Fruit fly (Drosophila melanogaster): Measurements from ENCODE around the gene Zcchc7.

Zcchc7 gene

DNA sequence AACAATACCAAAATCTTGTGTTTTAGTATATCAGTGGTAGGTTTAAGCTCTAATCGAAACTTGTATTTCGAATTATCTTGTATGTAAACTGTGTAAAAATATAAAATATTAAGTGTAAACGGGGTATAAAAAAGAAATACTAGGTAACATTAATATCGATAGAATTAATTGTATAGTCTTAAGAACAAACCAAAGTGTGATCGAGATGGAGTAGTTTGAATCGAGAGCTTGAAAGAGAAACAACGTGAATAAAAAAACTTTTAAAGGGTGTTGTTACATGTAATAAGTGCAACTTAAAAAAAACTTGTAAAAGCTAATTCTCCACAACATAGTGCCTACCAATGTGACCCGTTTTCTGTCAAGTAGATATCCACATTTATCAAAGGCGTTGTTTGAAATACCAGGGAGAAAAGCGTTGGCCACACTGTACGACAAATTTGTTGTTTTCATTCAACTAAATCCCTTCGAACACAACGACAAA lies 3.1 kb upstream of the Zcchc7 start, which contains the start of gene TSG101 (continued):
- TF ChIP-seq BEAF-32 (GFP tag; optimal IDR thresholded peaks at IDR 0.05) (peak; percentile 66), Dbx (GFP tag; IDR thresholded peaks at IDR 0.05) (no peak), CG13894 (tag; optimal IDR thresholded peaks at IDR 0.05) (no peak), CG10147 (GFP tag; optimal IDR thresholded peaks at IDR 0.05) (no peak), CG17612 (GFP tag; IDR thresholded peaks at IDR 0.05) (no peak), klu (GFP tag; IDR thresholded peaks at IDR 0.05) (no peak), CG11093 (GFP tag; IDR thresholded peaks at IDR 0.05) (no peak), Myb (GFP tag; optimal IDR thresholded peaks at IDR 0.05) (peak; percentile 87), CG9817 (tag; optimal IDR thresholded peaks at IDR 0.05) (no peak), CG30431 (GFP tag; optimal IDR thresholded peaks at IDR 0.05) (no peak), CHES-1-like (GFP tag; optimal IDR thresholded peaks at IDR 0.05) (peak; percentile 8), CG5953 (GFP tag; IDR thresholded peaks at IDR 0.05) (no peak), CG6689 (GFP tag; IDR thresholded peaks at IDR 0.05) (no peak), bcd (GFP tag; optimal IDR thresholded peaks at IDR 0.05) (no peak), odd (GFP tag; optimal IDR thresholded peaks at IDR 0.05) (no peak), CG15479 (GFP tag; optimal IDR thresholded peaks at IDR 0.05) (no peak), sob (GFP tag; IDR thresholded peaks at IDR 0.05) (no peak), Poxn (GFP tag; IDR thresholded peaks at IDR 0.05) (no peak), row (GFP tag; IDR thresholded peaks at IDR 0.05) (peak; percentile 44), otp (GFP tag; IDR thresholded peaks at IDR 0.05) (no peak), pita (GFP tag; optimal IDR thresholded peaks at IDR 0.05) (no peak), CG34224 (GFP tag; IDR thresholded peaks at IDR 0.05; ENCODE audit: partially characterized antibody) (no peak), Dll (GFP tag; IDR thresholded peaks at IDR 0.05; ENCODE audit: partially characterized antibody) (peak; percentile 42; the same call in 1 of the 4 replicates), CG9797 (GFP tag; optimal IDR thresholded peaks at IDR 0.05) (peak; percentile 79), rib (GFP tag; IDR thresholded peaks at IDR 0.05) (no peak), trem (tag; optimal IDR thresholded peaks at IDR 0.05) (peak; percentile 41), Side (GFP tag; optimal IDR thresholded peaks at IDR 0.05) (no peak), ftz-f1 (GFP tag; optimal IDR thresholded peaks at IDR 0.05) (no peak), bsh (GFP tag; optimal IDR thresholded peaks at IDR 0.05) (no peak), CG17802 (tag; optimal IDR thresholded peaks at IDR 0.05) (peak; percentile 17), CG13287 (GFP tag; IDR thresholded peaks at IDR 0.05; ENCODE audit: partially characterized antibody) (peak; percentile 56), CG6254 (GFP tag; optimal IDR thresholded peaks at IDR 0.05) (no peak), yki (optimal IDR thresholded peaks at IDR 0.05) (no peak), sens (GFP tag) (peak; percentile 77), Hr39 (optimal IDR thresholded peaks at IDR 0.05) (no peak), CG14860 (GFP tag; IDR thresholded peaks at IDR 0.05; ENCODE audit: partially characterized antibody) (0 out of 3 replicates have a peak, but pooled peaks have one; percentile 21), inv (GFP tag; IDR thresholded peaks at IDR 0.05; ENCODE audit: partially characterized antibody) (peak; percentile 33; the same call in 1 of the 2 replicates), nmo (GFP tag; optimal IDR thresholded peaks at IDR 0.05) (peak; percentile 47), al (GFP tag; IDR thresholded peaks at IDR 0.05) (no peak), maf-S (GFP tag; optimal IDR thresholded peaks at IDR 0.05) (no peak), jigr1 (GFP tag; IDR thresholded peaks at IDR 0.05) (no peak), MBD-R2 (GFP tag; IDR thresholded peaks at IDR 0.05) (peak; percentile 58; the same call in 1 of the 2 replicates), Dref (GFP tag; IDR thresholded peaks at IDR 0.05) (peak; percentile 49), Bgb (GFP tag; IDR thresholded peaks at IDR 0.05; ENCODE audit: partially characterized antibody) (0 out of 2 replicates have a peak, but pooled peaks have one; percentile 26), sqz (GFP tag; optimal IDR thresholded peaks at IDR 0.05) (no peak), chinmo (GFP tag; IDR thresholded peaks at IDR 0.05; ENCODE audit: partially characterized antibody) (no peak), CG3726 (GFP tag; IDR thresholded peaks at IDR 0.05) (no peak), CG17829 (tag; optimal IDR thresholded peaks at IDR 0.05) (no peak), slou (GFP tag; optimal IDR thresholded peaks at IDR 0.05) (no peak), Scr (GFP tag; IDR thresholded peaks at IDR 0.05; ENCODE audit: partially characterized antibody) (peak; percentile 61), Oli (tag; optimal IDR thresholded peaks at IDR 0.05) (no peak)

All from whole organism, embryonic.